Fruit fly (Drosophila melanogaster): ENCODE data around the gene Ddc.

DNA sequence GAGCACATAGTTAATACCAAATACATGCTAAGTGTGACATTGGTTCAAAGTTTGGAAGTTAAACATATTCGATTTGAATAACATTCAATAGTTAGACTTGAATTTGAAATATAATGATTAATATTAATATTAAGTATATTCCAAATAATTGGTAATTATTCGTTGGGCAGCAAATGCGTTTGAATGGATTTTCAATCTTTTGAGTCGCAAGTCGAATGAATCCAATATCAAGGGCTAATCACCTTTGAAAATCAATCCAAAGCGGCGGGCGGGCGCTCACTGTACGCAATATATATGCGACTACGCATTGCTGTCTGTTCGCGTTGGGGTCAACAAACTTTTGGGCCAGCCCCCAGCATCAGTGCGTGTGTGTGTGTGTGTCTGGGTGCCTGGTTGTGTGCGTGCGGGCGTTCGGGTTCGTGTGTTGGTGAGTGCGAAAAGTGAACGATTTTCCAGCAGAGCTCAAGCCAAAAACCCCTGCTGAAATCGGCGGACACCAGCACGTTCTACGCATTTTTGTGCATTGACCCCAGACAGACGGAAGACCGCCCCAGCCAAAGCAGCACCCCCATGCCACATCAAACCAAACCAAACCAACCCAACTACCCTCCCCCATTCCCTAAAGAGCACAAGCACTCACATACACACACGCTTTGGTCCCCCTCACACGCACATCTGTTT lies 18.4 kb upstream of the Ddc start:
- TF ChIP-seq CG8478 (optimal IDR thresholded peaks at IDR 0.05) = no peak
- no peak for TF ChIP-seq pan (optimal IDR thresholded peaks at IDR 0.05)
- TF ChIP-seq psq (optimal IDR thresholded peaks at IDR 0.05) = no peak

All from whole organism.